Worm (Caenorhabditis elegans): ENCODE measurements around the gene tig-2.

The tig-2 gene

DNA sequence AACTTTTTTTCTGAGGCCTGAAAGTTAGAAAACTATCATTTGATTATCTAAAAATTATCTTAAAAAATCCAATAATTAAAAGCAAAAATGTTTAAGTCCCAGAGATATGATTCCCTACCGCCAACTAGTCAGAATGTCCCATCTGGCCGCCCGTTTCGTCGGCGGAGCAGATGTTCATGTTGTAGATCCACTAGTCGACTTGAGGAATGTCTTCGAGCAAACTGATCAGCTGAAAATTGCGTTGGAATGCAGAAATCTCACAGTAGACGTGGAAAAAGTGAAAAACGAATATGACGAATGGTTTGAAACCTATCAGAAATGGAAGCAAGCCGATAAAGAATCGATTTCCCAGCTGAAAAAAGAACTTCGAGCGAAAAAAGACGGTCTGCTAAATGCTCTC, 40.7 kb downstream of the tig-2 start, which contains the start of gene K03B4.1:
TSS of gene K03B4.1 (plus strand) at position 97 of the 400 bp plus-strand sequence.
- TF ChIP-seq unc-62 (GFP tag; optimal IDR thresholded peaks at IDR 0.05), result no peak

DNA sequence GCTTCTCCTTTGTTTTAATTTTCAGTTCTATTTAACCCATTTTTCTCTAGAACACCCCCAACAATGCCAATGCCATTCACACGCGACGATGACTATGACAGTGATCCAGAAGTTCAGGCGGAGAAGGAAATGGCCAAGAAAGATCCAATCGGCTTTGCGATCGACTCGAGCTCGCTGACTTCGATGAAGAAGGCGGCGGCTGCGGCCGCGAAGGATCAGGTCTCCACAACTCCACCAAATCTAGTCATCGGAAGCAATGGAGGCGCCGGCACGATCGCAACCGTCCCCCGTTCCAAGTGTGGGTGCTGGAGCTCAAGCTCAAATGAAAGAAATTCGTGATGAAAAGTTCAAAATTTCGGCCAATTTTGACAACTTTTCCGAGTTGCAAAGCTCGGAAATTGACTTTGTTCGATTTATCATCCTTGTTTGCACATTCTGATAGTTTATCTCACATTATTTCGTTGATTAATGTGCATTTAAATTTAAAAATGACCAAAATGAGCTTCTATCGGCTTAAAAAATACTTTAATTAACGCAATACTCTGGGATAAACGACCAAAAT, 41.9 kb downstream of the tig-2 start, which contains the start of gene K03B4.2:
TSS of gene K03B4.2 (plus strand) at position 51 of the 562 bp plus-strand sequence.
- TF ChIP-seq unc-62 (GFP tag; optimal IDR thresholded peaks at IDR 0.05), result no peak

DNA sequence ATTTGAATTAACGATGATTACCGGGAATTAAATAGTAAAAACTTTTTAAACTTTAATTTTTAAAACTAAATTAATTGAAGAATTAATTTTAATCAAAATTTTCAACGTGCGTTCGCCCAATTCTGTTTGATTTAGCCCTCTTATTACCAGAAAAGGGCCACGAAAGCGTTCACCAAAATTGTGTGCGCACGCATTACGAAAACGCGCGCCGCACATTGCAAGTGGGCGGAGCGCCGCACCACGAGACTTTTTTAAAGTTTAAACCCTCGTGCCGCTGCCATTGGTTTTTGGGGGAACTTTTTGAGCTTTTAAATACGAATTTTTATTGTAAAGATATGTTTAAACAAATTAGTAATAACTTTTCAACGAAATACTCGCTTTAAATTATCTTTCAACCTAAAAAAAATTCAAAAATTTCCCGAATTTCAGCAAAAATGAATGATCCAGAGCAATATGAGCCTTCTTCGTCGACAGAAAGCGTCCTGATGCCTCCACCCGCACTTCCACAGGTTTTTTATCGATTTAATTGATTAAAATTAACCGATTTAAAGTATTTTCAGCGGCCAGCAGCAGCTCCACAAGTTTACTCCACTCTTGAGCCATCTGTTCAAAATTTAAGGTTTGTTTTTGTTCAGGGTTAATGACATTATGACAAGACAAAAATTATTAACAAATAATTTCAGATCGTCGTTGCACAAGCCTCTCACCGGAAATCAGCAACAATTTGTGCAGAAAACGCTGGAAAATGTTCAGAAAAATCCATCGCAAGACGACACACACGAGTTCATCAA, 43.1 kb downstream of the tig-2 start, which contains the start of gene taf-10:
TSS of gene taf-10 (plus strand) at position 424 of the 791 bp plus-strand sequence.
- no peak for TF ChIP-seq unc-62 (GFP tag; optimal IDR thresholded peaks at IDR 0.05)

DNA sequence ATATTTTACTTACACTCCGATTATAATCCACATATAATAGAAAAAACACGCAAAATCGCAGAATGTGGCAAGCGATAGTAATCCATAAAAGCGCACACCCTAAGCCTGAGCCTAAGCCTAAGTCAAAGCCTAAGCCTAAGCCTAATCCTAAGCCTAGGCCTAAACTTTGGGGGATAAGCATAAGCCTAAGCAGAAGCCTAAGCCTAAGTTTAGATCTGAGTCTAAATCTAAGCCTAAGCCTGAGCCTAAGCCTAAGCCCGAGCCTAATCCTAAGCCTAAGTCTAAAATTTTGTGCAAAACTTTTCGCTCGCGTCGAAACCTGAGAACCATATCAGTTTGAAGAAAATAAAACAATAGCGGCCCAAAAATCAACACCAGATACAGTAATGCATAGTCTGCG, 45.8 kb downstream of the tig-2 start:
- TF ChIP-seq unc-62 (GFP tag; optimal IDR thresholded peaks at IDR 0.05), result no peak

DNA sequence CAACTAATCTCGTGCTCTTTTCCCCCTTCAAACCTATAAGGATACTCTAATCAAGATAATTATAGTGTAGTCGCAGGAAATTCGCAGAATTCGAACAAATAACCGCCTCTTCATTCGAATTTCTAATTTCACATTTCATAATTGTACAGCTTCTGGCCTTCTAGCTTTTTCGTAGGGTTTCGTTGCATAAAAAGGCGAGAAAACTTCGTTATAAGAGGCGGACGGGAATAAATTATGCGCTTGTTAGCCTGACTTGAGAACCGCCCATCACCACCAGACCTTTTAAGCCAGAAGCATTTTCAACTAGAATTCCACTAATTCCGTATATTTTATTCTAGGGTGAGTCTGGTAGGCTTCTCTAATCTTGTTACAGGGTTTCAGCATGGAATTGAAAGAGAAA, 48.3 kb downstream of the tig-2 start, which contains the start of gene K03B4.4:
TSS of gene K03B4.4 (plus strand) at position 301 of the 400 bp plus-strand sequence.
- no peak for TF ChIP-seq unc-62 (GFP tag; optimal IDR thresholded peaks at IDR 0.05)

DNA sequence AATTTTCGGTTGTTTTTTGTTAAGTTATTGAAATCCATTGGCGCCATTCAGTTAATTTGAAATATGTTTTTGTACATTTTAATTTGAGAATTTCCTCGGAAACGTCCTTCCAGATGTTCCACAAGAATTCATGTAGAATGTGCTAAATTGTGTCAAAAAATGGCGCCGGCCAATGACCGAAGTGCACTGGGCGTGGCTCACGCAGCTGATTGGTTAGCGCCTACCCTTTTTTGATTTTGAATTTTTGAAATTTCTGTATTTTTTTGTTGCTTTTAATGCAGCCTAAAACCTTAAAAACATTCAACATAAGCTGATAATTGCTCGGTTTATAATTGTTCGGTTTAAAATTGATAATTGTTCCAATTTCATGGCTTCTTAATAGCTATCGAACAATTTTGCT, 53.1 kb downstream of the tig-2 start:
- no peak for TF ChIP-seq unc-62 (GFP tag; optimal IDR thresholded peaks at IDR 0.05)

Measured in whole organism, dauer.